Worm (Caenorhabditis elegans): ENCODE results near the gene nono-1.

nono-1 gene

DNA sequence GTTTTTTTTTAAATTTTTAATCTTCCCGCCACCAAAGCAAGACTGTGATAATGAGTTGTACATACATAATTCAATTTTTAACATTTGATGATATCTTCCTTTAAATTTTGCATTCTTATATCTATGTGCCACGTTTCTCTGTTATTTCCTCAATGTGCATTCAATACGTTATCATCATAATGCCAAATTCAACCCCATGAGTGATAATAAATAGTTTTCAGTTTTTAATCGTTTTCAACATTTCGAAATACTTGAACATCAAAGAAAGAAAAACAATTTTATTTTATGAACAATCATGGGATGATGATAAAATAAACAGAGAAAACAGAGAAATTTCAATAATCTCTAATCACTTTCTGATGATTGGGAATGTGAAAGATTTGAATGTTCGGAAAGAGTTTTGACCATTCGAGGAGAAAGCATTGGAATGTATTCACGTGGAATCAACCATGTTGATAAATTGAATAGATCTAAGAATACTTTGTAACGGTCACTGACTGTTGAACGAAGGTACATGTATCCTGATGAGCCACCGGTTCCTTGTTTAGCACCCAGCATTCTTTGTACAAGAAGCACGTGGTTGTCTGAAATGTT, 40.6 kb downstream of the nono-1 start (continued):
- TF ChIP-seq tlf-1 (GFP tag; optimal IDR thresholded peaks at IDR 0.05): peak; percentile 44
- no peak for TF ChIP-seq F39B2.1 (GFP tag; IDR thresholded peaks at IDR 0.05)
- peak; percentile 87 for TF ChIP-seq cebp-1 (GFP tag; IDR thresholded peaks at IDR 0.05)
- peak; percentile 86 for TF ChIP-seq cebp-1 (tag; optimal IDR thresholded peaks at IDR 0.05)
- no peak for TF ChIP-seq dpff-1 (tag; optimal IDR thresholded peaks at IDR 0.05)
- TF ChIP-seq mes-4 (tag; optimal IDR thresholded peaks at IDR 0.05): no peak
- TF ChIP-seq hsf-1 (GFP tag; IDR thresholded peaks at IDR 0.05): no peak
- no peak for TF ChIP-seq hlh-12 (tag; optimal IDR thresholded peaks at IDR 0.05)
- peak; percentile 26 for TF ChIP-seq attf-5 (GFP tag; optimal IDR thresholded peaks at IDR 0.05)
- no peak for TF ChIP-seq attf-6 (GFP tag; IDR thresholded peaks at IDR 0.05)
- no peak for TF ChIP-seq K12H6.12 (tag; optimal IDR thresholded peaks at IDR 0.05)
- TF ChIP-seq nhr-80 (tag; optimal IDR thresholded peaks at IDR 0.05): peak; percentile 62

DNA sequence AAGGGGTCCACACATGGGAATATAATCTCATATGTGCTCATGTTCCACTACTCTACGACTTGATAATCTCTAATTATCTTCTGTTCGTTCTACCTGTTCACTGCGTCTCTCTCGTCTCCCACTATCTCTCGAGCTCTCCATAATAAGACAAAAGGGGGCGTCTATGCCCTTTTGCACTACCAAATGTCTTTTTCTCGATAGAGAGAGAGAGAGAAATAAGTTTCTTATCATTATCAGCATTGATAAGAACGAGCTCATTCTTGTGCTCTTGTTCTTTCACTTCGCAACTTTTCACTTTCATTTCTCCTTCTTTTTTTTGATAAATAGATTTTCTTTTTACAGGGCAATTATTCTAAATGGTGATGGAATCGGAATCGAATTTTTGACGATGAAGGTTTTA, 42.1 kb downstream of the nono-1 start:
- TF ChIP-seq nhr-90 (tag; optimal IDR thresholded peaks at IDR 0.05) (no peak), F57C9.4 (tag; optimal IDR thresholded peaks at IDR 0.05) (no peak), snpc-1.1 (tag; optimal IDR thresholded peaks at IDR 0.05; ENCODE audit: insufficient read depth) (no peak), nhr-80 (tag; optimal IDR thresholded peaks at IDR 0.05) (peak; percentile 88), Y56A3A.18 (GFP tag; IDR thresholded peaks at IDR 0.05) (no peak), Y53G8AR.9 (GFP tag; conservative IDR thresholded peaks at IDR 0.05) (no peak), attf-5 (GFP tag; optimal IDR thresholded peaks at IDR 0.05) (no peak), hmg-1.2 (GFP tag; IDR thresholded peaks at IDR 0.05) (0 out of 2 replicates have a peak, but pooled peaks have one; percentile 6), dox-1 (GFP tag; IDR thresholded peaks at IDR 0.05) (peak; percentile 55), athp-1 (tag; optimal IDR thresholded peaks at IDR 0.05) (no peak), snpc-1.3 (tag; optimal IDR thresholded peaks at IDR 0.05; ENCODE audit: insufficient read depth) (no peak), ZK185.1 (tag; optimal IDR thresholded peaks at IDR 0.05; ENCODE audit: poor library complexity, severe bottlenecking) (peak; percentile 2), somi-1 (GFP tag; optimal IDR thresholded peaks at IDR 0.05) (no peak), unc-130 (GFP tag; optimal IDR thresholded peaks at IDR 0.05) (no peak), B0035.1 (tag; optimal IDR thresholded peaks at IDR 0.05) (no peak), nhr-179 (tag; optimal IDR thresholded peaks at IDR 0.05) (no peak), hrde-1 (tag; optimal IDR thresholded peaks at IDR 0.05; ENCODE audit: borderline replicate concordance) (no peak)

DNA sequence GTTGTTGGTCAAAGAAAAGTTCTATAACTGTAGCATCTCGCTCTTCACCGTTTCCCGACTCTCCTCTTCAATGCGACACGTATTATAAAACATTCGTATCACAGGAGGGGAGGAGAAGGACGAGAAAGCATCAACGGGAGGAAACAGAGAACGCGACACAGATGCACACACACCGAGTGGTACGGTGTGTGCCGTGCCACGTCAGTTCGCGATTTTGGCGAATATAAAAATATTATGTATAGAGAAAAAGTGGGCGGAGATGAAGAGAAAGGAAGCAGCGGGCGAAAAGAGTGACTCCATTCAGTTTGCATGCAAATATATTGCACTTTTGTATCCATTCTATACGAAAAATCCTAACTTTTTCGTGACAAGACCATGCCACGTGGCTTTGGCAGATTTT, 43.3 kb downstream of the nono-1 start:
- TF ChIP-seq lin-54 (GFP tag; optimal IDR thresholded peaks at IDR 0.05) (peak; percentile 33), D2030.7 (GFP tag; IDR thresholded peaks at IDR 0.05) (0 out of 2 replicates have a peak, but pooled peaks have one; percentile 35), mcd-1 (GFP tag; IDR thresholded peaks at IDR 0.05) (no peak), nhr-90 (tag; optimal IDR thresholded peaks at IDR 0.05) (no peak), F57A8.1 (GFP tag; optimal IDR thresholded peaks at IDR 0.05) (no peak), die-1 (tag; optimal IDR thresholded peaks at IDR 0.05) (peak; percentile 12), hmg-1.2 (GFP tag; IDR thresholded peaks at IDR 0.05) (peak; percentile 26; the same call in 1 of the 2 replicates), madf-6 (GFP tag; IDR thresholded peaks at IDR 0.05) (peak; percentile 23; the same call in 1 of the 2 replicates), mxl-1 (tag; optimal IDR thresholded peaks at IDR 0.05) (no peak), hrde-1 (tag; optimal IDR thresholded peaks at IDR 0.05; ENCODE audit: borderline replicate concordance) (peak; percentile 50), chd-7 (tag; optimal IDR thresholded peaks at IDR 0.05) (no peak), hlh-26 (GFP tag; conservative IDR thresholded peaks at IDR 0.05) (no peak), cebp-2 (GFP tag; IDR thresholded peaks at IDR 0.05) (no peak), gei-17 (GFP tag; optimal IDR thresholded peaks at IDR 0.05) (no peak), rcor-1 (GFP tag; IDR thresholded peaks at IDR 0.05) (no peak), aptf-2 (GFP tag; conservative IDR thresholded peaks at IDR 0.05) (no peak), ztf-25 (GFP tag; IDR thresholded peaks at IDR 0.05) (no peak), snpc-1.1 (tag; optimal IDR thresholded peaks at IDR 0.05; ENCODE audit: insufficient read depth) (no peak), akir-1 (GFP tag; optimal IDR thresholded peaks at IDR 0.05) (no peak), attf-6 (GFP tag; IDR thresholded peaks at IDR 0.05) (no peak), ccch-3 (GFP tag; optimal IDR thresholded peaks at IDR 0.05) (no peak), tbp1 (GFP tag; optimal IDR thresholded peaks at IDR 0.05) (no peak), nhr-80 (tag; optimal IDR thresholded peaks at IDR 0.05) (peak; percentile 67), tlf-1 (GFP tag; optimal IDR thresholded peaks at IDR 0.05) (no peak), ets-4 (GFP tag; optimal IDR thresholded peaks at IDR 0.05) (no peak)
